Fruit fly (Drosophila melanogaster) whole organism, embryonic: ENCODE data around the gene CG13690.

Source experiments
- Eip74EF ChIP-seq, 2 experiments: fragments of 200-800 bp in 1 of 2; fragments of >200 bp in 1 of 2; sonication (Bioruptor generic) in 1 of 2; optimal IDR thresholded peaks; 2 replicates each; lab custom pipeline; 2017 to 2019; ENCODE audit warnings: missing biosample characterization in 2 of 2, missing genetic modification characterization in 2 of 2, mild to moderate bottlenecking in 1 of 2, moderate library complexity in 1 of 2
- HLH3B ChIP-seq: fragments of 200-800 bp; sonication (Bioruptor generic); IDR thresholded peaks from 2 replicates; pipeline ENCODE4 v1.3.6; 2022; ENCODE audit warnings: missing biosample characterization, missing genetic modification characterization
- Sox102F ChIP-seq: fragments of 200-800 bp; sonication (Bioruptor generic); optimal IDR thresholded peaks from 2 replicates; lab custom pipeline; 2018; ENCODE audit warnings: missing biosample characterization, mild to moderate bottlenecking, missing genetic modification characterization, moderate library complexity

DNA sequence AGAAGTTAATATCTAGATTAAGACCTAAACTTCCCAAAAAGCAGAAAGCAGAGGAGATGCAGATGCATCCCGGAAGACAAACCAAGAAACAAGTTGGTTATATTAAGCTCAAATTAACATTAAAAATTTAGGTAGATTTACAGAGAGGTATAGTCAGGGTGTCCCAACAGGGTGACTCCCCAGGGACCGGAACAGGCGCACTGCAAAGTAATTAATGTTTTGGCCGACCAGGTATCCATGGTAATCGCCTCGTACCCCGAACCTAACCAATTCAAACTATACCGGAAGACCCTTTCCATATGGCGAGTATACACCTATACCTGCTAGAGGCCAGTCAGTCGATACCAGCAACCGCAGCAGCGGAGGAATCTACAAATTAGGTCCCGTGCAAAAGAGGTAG, 3.1 kb upstream of the CG13690 start, which contains the start of gene BBS8:
- TF ChIP-seq Sox102F (no peak), HLH3B (GFP tag; lab: Robert Waterston, UW) (no peak), Eip74EF (GFP tag; optimal IDR thresholded peaks at IDR 0.05; lab: Kevin White, UChicago) (no peak)
